Fruit fly (Drosophila melanogaster) whole organism, embryonic: ENCODE measurements around the gene GABPI.

Experiments used
- Adf1 ChIP-seq: fragments of 200-800 bp; sonication (Bioruptor generic); IDR thresholded peaks from 2 replicates; pipeline ENCODE4 v1.3.6; 2022; ENCODE audit warnings: missing biosample characterization, missing genetic modification characterization
- Aef1 ChIP-seq: fragments of 200-800 bp; sonication (Bioruptor generic); IDR thresholded peaks from 3 replicates; pipeline ENCODE4 v1.3.6; 2022; ENCODE audit warnings: missing biosample characterization, missing genetic modification characterization
- Asciz ChIP-seq: fragments of 200-800 bp; sonication (Bioruptor generic); optimal IDR thresholded peaks from 2 replicates; lab custom pipeline; 2017; ENCODE audit warnings: missing biosample characterization, mild to moderate bottlenecking, missing genetic modification characterization, missing genetic modification reagents
- Atf3 ChIP-seq: fragments of 200-800 bp; sonication (Bioruptor generic); optimal IDR thresholded peaks from 3 replicates; lab custom pipeline; 2016; ENCODE audit warnings: missing biosample characterization, missing genetic modification characterization
- Bdp1 ChIP-seq: fragments of 200-800 bp; sonication (Bioruptor generic); optimal IDR thresholded peaks from 3 replicates; lab custom pipeline; 2016; ENCODE audit warnings: missing biosample characterization, missing genetic modification characterization
- CG10209 ChIP-seq: fragments of 200-800 bp; sonication (Bioruptor generic); optimal IDR thresholded peaks from 3 replicates; lab custom pipeline; 2017; ENCODE audit warnings: missing biosample characterization, mild to moderate bottlenecking, missing genetic modification characterization, missing genetic modification reagents
- CG10979 ChIP-seq: fragments of 200-800 bp; sonication (Bioruptor generic); optimal IDR thresholded peaks from 2 replicates; lab custom pipeline; 2018; ENCODE audit warnings: missing biosample characterization, mild to moderate bottlenecking, missing genetic modification characterization, moderate library complexity
- CG11504 ChIP-seq: fragments of 200-800 bp; sonication (Bioruptor generic); optimal IDR thresholded peaks from 3 replicates; lab custom pipeline; 2019; ENCODE audit warnings: missing biosample characterization, mild to moderate bottlenecking, missing genetic modification characterization, moderate library complexity
- CG12155 ChIP-seq: fragments of 200-800 bp; sonication (Bioruptor generic); optimal IDR thresholded peaks from 3 replicates; lab custom pipeline; 2016; ENCODE audit warnings: missing biosample characterization, missing genetic modification characterization
- CG12219 ChIP-seq: fragments of 200-800 bp; sonication (Bioruptor generic); optimal IDR thresholded peaks from 3 replicates; lab custom pipeline; 2018; ENCODE audit warnings: missing biosample characterization, mild to moderate bottlenecking, missing genetic modification characterization
- CG14667 ChIP-seq: fragments of 200-800 bp; sonication (Bioruptor generic); IDR thresholded peaks from 2 replicates; pipeline ENCODE4 v1.3.6; 2022; ENCODE audit warnings: missing biosample characterization, missing genetic modification characterization
- CG14710 ChIP-seq: fragments of 200-800 bp; sonication (Bioruptor generic); optimal IDR thresholded peaks from 3 replicates; lab custom pipeline; 2019; ENCODE audit warnings: missing biosample characterization, mild to moderate bottlenecking, missing genetic modification characterization, moderate library complexity
- CG15601 ChIP-seq: fragments of 200-800 bp; sonication (Bioruptor generic); optimal IDR thresholded peaks from 3 replicates; lab custom pipeline; 2019; ENCODE audit warnings: missing biosample characterization, mild to moderate bottlenecking, missing genetic modification characterization, moderate library complexity
- CG18764 ChIP-seq: fragments of 200-800 bp; sonication (Bioruptor generic); optimal IDR thresholded peaks from 3 replicates; lab custom pipeline; 2016; ENCODE audit warnings: missing biosample characterization, missing genetic modification characterization
- CG2712 ChIP-seq: fragments of 200-800 bp; optimal IDR thresholded peaks from 3 replicates; lab custom pipeline; 2019; ENCODE audit warnings: missing biosample characterization, mild to moderate bottlenecking, missing genetic modification characterization, moderate library complexity
- CG2889 ChIP-seq: fragments of 200-800 bp; sonication (Bioruptor generic); IDR thresholded peaks from 3 replicates; pipeline ENCODE4 v1.3.6; 2022; ENCODE audit warnings: missing biosample characterization, missing genetic modification characterization
- CG30403 ChIP-seq: fragments of 200-800 bp; sonication (Bioruptor generic); optimal IDR thresholded peaks from 3 replicates; lab custom pipeline; 2016; ENCODE audit warnings: missing biosample characterization, missing genetic modification characterization
- CG3726 ChIP-seq: fragments of 200-800 bp; sonication (Bioruptor generic); IDR thresholded peaks from 3 replicates; pipeline ENCODE4, ENCODE4 v1.3.6; 2022; ENCODE audit warnings: missing biosample characterization, missing genetic modification characterization
- CG7271 ChIP-seq: fragments of 200-800 bp; sonication (Bioruptor generic); optimal IDR thresholded peaks from 2 replicates; lab custom pipeline; 2018; ENCODE audit warnings: missing biosample characterization, mild to moderate bottlenecking, missing genetic modification characterization, moderate library complexity
- CoRest ChIP-seq: fragments of 200-800 bp; sonication (Bioruptor generic); optimal IDR thresholded peaks from 3 replicates; lab custom pipeline; 2018; ENCODE audit warnings: missing biosample characterization, mild to moderate bottlenecking, missing genetic modification characterization, moderate library complexity
- Ets97D ChIP-seq: fragments of 200-800 bp; sonication (Bioruptor generic); optimal IDR thresholded peaks from 3 replicates; lab custom pipeline; 2016; ENCODE audit warnings: missing biosample characterization, missing genetic modification characterization
- Gsc ChIP-seq: fragments of 200-800 bp; sonication (Bioruptor generic); IDR thresholded peaks from 2 replicates; pipeline ENCODE4 v1.3.6; 2022; ENCODE audit warnings: missing biosample characterization, missing genetic modification characterization
- Gug ChIP-seq: fragments of 200-800 bp; sonication (Bioruptor generic); IDR thresholded peaks from 4 replicates; pipeline ENCODE4 v1.3.6; 2022; ENCODE audit warnings: missing biosample characterization, missing genetic modification characterization
- Lim3 ChIP-seq: fragments of 200-800 bp; sonication (Bioruptor generic); IDR thresholded peaks from 2 replicates; pipeline ENCODE4 v1.3.6; 2022; ENCODE audit warnings: missing biosample characterization, missing genetic modification characterization
- Nf-YA ChIP-seq: fragments of 200-800 bp; sonication (Bioruptor generic); IDR thresholded peaks from 2 replicates; pipeline ENCODE4 v1.3.6; 2022; ENCODE audit warnings: missing biosample characterization, missing genetic modification characterization
- Nf-YB ChIP-seq: fragments of 200-800 bp; sonication (Bioruptor generic); optimal IDR thresholded peaks from 3 replicates; lab custom pipeline; 2019; ENCODE audit warnings: missing biosample characterization, mild to moderate bottlenecking, missing genetic modification characterization, moderate library complexity
- Sin3A ChIP-seq: fragments of >200 bp; optimal IDR thresholded peaks from 2 replicates; lab custom pipeline; 2018
- ac ChIP-seq: fragments of 200-800 bp; sonication (Bioruptor generic); optimal IDR thresholded peaks from 3 replicates; lab custom pipeline; 2017; ENCODE audit warnings: missing biosample characterization, mild to moderate bottlenecking, missing genetic modification characterization
- aop ChIP-seq: fragments of 200-800 bp; sonication (Bioruptor generic); IDR thresholded peaks from 2 replicates; pipeline ENCODE4 v1.3.6; 2022; ENCODE audit warnings: missing biosample characterization, missing genetic modification characterization
- az2 ChIP-seq: fragments of 200-800 bp; sonication (Bioruptor generic); optimal IDR thresholded peaks from 3 replicates; lab custom pipeline; 2016; ENCODE audit warnings: missing biosample characterization, missing genetic modification characterization
- bbx ChIP-seq: fragments of 200-800 bp; sonication (Bioruptor generic); IDR thresholded peaks from 2 replicates; pipeline ENCODE4 v1.3.6; 2022; ENCODE audit warnings: missing biosample characterization, missing genetic modification characterization; ENCODE audit not compliant: partially characterized antibody
- bcd ChIP-seq: fragments of 200-800 bp; sonication (Bioruptor generic); optimal IDR thresholded peaks from 2 replicates; lab custom pipeline; 2017; ENCODE audit warnings: missing biosample characterization, mild to moderate bottlenecking, missing genetic modification characterization
- bsh ChIP-seq, 2 experiments: fragments of 200-800 bp; sonication (Bioruptor generic); optimal IDR thresholded peaks; 2 replicates each; lab custom pipeline; 2017 to 2018; ENCODE audit warnings: mild to moderate bottlenecking in 2 of 2, missing biosample characterization in 2 of 2, missing genetic modification characterization in 2 of 2, moderate library complexity in 1 of 2
- crc ChIP-seq: fragments of 200-800 bp; sonication (Bioruptor generic); optimal IDR thresholded peaks from 2 replicates; lab custom pipeline; 2016; ENCODE audit warnings: missing biosample characterization, missing genetic modification characterization
- dan ChIP-seq: fragments of 200-800 bp; sonication (Bioruptor generic); IDR thresholded peaks from 2 replicates; pipeline ENCODE4 v1.3.6; 2022; ENCODE audit warnings: missing biosample characterization, missing genetic modification characterization
- danr ChIP-seq: fragments of 200-800 bp; sonication (Bioruptor generic); IDR thresholded peaks from 2 replicates; pipeline ENCODE4 v1.3.6; 2022; ENCODE audit warnings: missing biosample characterization, missing genetic modification characterization
- dati ChIP-seq: fragments of 200-800 bp; sonication (Bioruptor generic); IDR thresholded peaks from 2 replicates; pipeline ENCODE4 v1.3.6; 2022; ENCODE audit warnings: missing biosample characterization, missing genetic modification characterization
- dimm ChIP-seq: fragments of 200-800 bp; sonication (Bioruptor generic); IDR thresholded peaks from 2 replicates; pipeline ENCODE4 v1.3.6; 2022; ENCODE audit warnings: missing biosample characterization, missing genetic modification characterization
- esg ChIP-seq: fragments of 200-800 bp; sonication (Bioruptor generic); conservative IDR thresholded peaks from 2 replicates; pipeline ENCODE4 v1.3.6; 2022; ENCODE audit warnings: missing biosample characterization, missing genetic modification characterization
- ftz-f1 ChIP-seq: fragments of 200-800 bp; sonication (Bioruptor generic); optimal IDR thresholded peaks from 2 replicates; lab custom pipeline; 2016; ENCODE audit warnings: missing biosample characterization, missing genetic modification characterization
- ken ChIP-seq: fragments of 200-800 bp; sonication (Bioruptor generic); IDR thresholded peaks from 3 replicates; pipeline ENCODE4 v1.3.6; 2022; ENCODE audit warnings: missing biosample characterization, missing genetic modification characterization
- nau ChIP-seq: fragments of 200-800 bp; sonication (Bioruptor generic); optimal IDR thresholded peaks from 3 replicates; lab custom pipeline; 2017; ENCODE audit warnings: missing biosample characterization, mild to moderate bottlenecking, missing genetic modification characterization, missing genetic modification reagents
- nerfin-2 ChIP-seq: fragments of 200-800 bp; sonication (Bioruptor generic); IDR thresholded peaks from 2 replicates; pipeline ENCODE4 v1.3.6; 2022; ENCODE audit warnings: missing biosample characterization, missing genetic modification characterization; ENCODE audit not compliant: partially characterized antibody
- pho ChIP-seq: fragments of 200-800 bp; sonication (Bioruptor generic); optimal IDR thresholded peaks from 2 replicates; lab custom pipeline; 2016; ENCODE audit warnings: missing biosample characterization, missing genetic modification characterization
- phol ChIP-seq: fragments of 200-800 bp; sonication (Bioruptor generic); optimal IDR thresholded peaks from 3 replicates; lab custom pipeline; 2018; ENCODE audit warnings: missing biosample characterization, mild to moderate bottlenecking, missing genetic modification characterization, moderate library complexity
- repo ChIP-seq: fragments of 200-800 bp; sonication (Bioruptor generic); optimal IDR thresholded peaks from 2 replicates; lab custom pipeline; 2016; ENCODE audit warnings: missing biosample characterization, missing genetic modification characterization
- ssp ChIP-seq: fragments of 200-800 bp; sonication (Bioruptor generic); IDR thresholded peaks from 2 replicates; pipeline ENCODE4 v1.3.6; 2022; ENCODE audit warnings: missing biosample characterization, missing genetic modification characterization
- stwl ChIP-seq: fragments of 200-800 bp; sonication (Bioruptor generic); optimal IDR thresholded peaks from 3 replicates; lab custom pipeline; 2018; ENCODE audit warnings: missing biosample characterization, mild to moderate bottlenecking, missing genetic modification characterization, moderate library complexity
- tgo ChIP-seq: fragments of 200-800 bp; sonication (Bioruptor generic); IDR thresholded peaks from 3 replicates; pipeline ENCODE4 v1.3.6; 2022; ENCODE audit warnings: missing biosample characterization, missing genetic modification characterization
- tin ChIP-seq: fragments of 200-800 bp; sonication (Bioruptor generic); optimal IDR thresholded peaks from 3 replicates; lab custom pipeline; 2016; ENCODE audit warnings: missing biosample characterization, missing genetic modification characterization
- tll ChIP-seq, 2 experiments: fragments of 200-800 bp in 1 of 2; fragments of >200 bp in 1 of 2; sonication (Bioruptor generic) in 1 of 2; optimal IDR thresholded peaks; 2 replicates each; lab custom pipeline; 2017 to 2019; ENCODE audit warnings: missing biosample characterization in 2 of 2, missing genetic modification characterization in 2 of 2, mild to moderate bottlenecking in 1 of 2, moderate library complexity in 1 of 2
- vvl ChIP-seq: fragments of 200-800 bp; sonication (Bioruptor generic); IDR thresholded peaks from 2 replicates; pipeline ENCODE4 v1.3.6; 2022; ENCODE audit warnings: missing biosample characterization, missing genetic modification characterization
- yki ChIP-seq: fragments of >200 bp; optimal IDR thresholded peaks from 3 replicates; lab custom pipeline; 2018

Gene GABPI

DNA sequence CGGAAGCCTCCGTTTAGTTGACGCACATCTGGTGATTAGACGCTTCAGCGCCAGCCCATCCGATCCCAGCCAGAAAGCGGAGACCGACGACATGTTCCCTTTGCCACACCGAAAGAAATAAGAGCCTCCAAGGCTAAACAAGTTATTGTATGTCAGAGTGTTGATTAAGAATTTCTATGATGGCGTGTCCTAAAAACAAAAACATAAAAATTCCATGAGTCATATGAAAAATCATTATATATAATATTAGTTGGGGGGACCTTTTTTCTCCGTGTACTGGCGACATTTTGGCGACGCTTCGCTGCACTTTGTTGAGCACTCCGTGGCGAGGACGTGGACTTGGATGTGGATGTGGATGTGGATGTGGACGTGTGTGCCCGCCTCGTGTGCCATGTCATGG, 17.6 kb upstream of the GABPI start (continued):
- peak; percentile 13 for TF ChIP-seq az2 (GFP tag; lab: Kevin White, UChicago)
- TF ChIP-seq repo (GFP tag; lab: Kevin White, UChicago): no peak
- TF ChIP-seq dan (GFP tag; lab: Robert Waterston, UW): no peak
- peak; percentile 38; the same call in 1 of the 3 replicates for TF ChIP-seq ken
- TF ChIP-seq Bdp1 (GFP tag; lab: Kevin White, UChicago): no peak
- no peak for TF ChIP-seq ssp (GFP tag; lab: Robert Waterston, UW)
- peak; percentile 34 for TF ChIP-seq tin (GFP tag; lab: Kevin White, UChicago)
- TF ChIP-seq danr (GFP tag; lab: Robert Waterston, UW): no peak
- TF ChIP-seq CG14667 (GFP tag; lab: Robert Waterston, UW): no peak
- peak; percentile 56; the same call in 1 of the 2 replicates for TF ChIP-seq vvl
- peak in 1 of 2 experiments; percentile 56 for TF ChIP-seq bsh (GFP tag; optimal IDR thresholded peaks at IDR 0.05; lab: Kevin White, UChicago)
- peak; percentile 47 for TF ChIP-seq phol (tag; lab: Kevin White, UChicago)
- peak; percentile 53 for TF ChIP-seq CG2712 (tag; lab: Kevin White, UChicago)
- TF ChIP-seq aop (GFP tag; lab: Robert Waterston, UW): no peak
- no peak for TF ChIP-seq Sin3A (lab: Kevin White, UChicago)
- TF ChIP-seq dati: no peak
- TF ChIP-seq CG12219 (GFP tag; lab: Kevin White, UChicago): no peak
- peak; percentile 57 for TF ChIP-seq CG10979 (tag; lab: Kevin White, UChicago)
- TF ChIP-seq stwl (tag; lab: Kevin White, UChicago): no peak
- no peak for TF ChIP-seq ftz-f1
- no peak for TF ChIP-seq CG3726 (GFP tag; lab: Robert Waterston, UW)
- TF ChIP-seq nau: no peak
- TF ChIP-seq CG2889 (GFP tag; lab: Robert Waterston, UW): no peak
- peak; percentile 10; the same call in 1 of the 2 replicates for TF ChIP-seq esg
- TF ChIP-seq nerfin-2 (GFP tag; lab: Robert Waterston, UW): no peak
- no peak for TF ChIP-seq CG11504
- no peak for TF ChIP-seq Nf-YB
- no peak for TF ChIP-seq CG12155 (GFP tag; lab: Kevin White, UChicago)
- no peak for TF ChIP-seq Adf1 (GFP tag; lab: Robert Waterston, UW)
- TF ChIP-seq pho (GFP tag; lab: Kevin White, UChicago): no peak
- TF ChIP-seq bcd: peak; percentile 29
- TF ChIP-seq Ets97D: no peak
- no peak for TF ChIP-seq Nf-YA (GFP tag; lab: Robert Waterston, UW)
- no peak for TF ChIP-seq Gsc (GFP tag; lab: Robert Waterston, UW)
- no peak for TF ChIP-seq tgo (GFP tag; lab: Robert Waterston, UW)
- TF ChIP-seq CG30403 (GFP tag; lab: Kevin White, UChicago): no peak
- 0 out of 3 replicates have a peak, but pooled peaks have one; percentile 16 for TF ChIP-seq Aef1 (GFP tag; lab: Robert Waterston, UW)
- no peak for TF ChIP-seq Lim3
- no peak for TF ChIP-seq bbx
- no peak for TF ChIP-seq CG15601 (tag; lab: Kevin White, UChicago)
- no peak for TF ChIP-seq Asciz (GFP tag; lab: Kevin White, UChicago)
- TF ChIP-seq dimm (GFP tag; lab: Robert Waterston, UW): no peak
- TF ChIP-seq crc (GFP tag; lab: Kevin White, UChicago): no peak
- TF ChIP-seq ac (GFP tag; lab: Kevin White, UChicago): no peak
- peak; percentile 22 for TF ChIP-seq CG10209 (GFP tag; lab: Kevin White, UChicago)
- no peak for TF ChIP-seq Atf3
- no peak for TF ChIP-seq CG7271 (tag; lab: Kevin White, UChicago)
- no peak for TF ChIP-seq Gug (GFP tag; lab: Robert Waterston, UW)
- no peak for TF ChIP-seq tll (GFP tag; optimal IDR thresholded peaks at IDR 0.05; lab: Kevin White, UChicago)
- TF ChIP-seq CG18764: no peak
- TF ChIP-seq CoRest (tag; lab: Kevin White, UChicago): peak; percentile 7
- no peak for TF ChIP-seq yki
- peak; percentile 34 for TF ChIP-seq CG14710 (tag; lab: Kevin White, UChicago)
